Worm (Caenorhabditis elegans) whole organism, L1 larva: ENCODE results near the gene srx-4.

Source experiments
- ceh-82 ChIP-seq, 3 experiments: fragments of 150-350 bp in 1 of 3; sonication (generic microtip) in 2 of 3; optimal IDR thresholded peaks; 2 replicates each; lab custom pipeline; 2014 to 2017; ENCODE audit warnings: missing biosample characterization in 3 of 3, missing genetic modification characterization in 3 of 3
- jun-1 ChIP-seq: fragments of 150-350 bp; optimal IDR thresholded peaks from 2 replicates; lab custom pipeline; 2014; ENCODE audit warnings: missing biosample characterization, missing genetic modification reagents, missing genetic modification characterization
- lsy-2 ChIP-seq, 2 experiments: fragments of 150-350 bp; optimal IDR thresholded peaks; 2 replicates each; lab custom pipeline; 2014; ENCODE audit warnings: missing biosample characterization in 2 of 2, missing genetic modification characterization in 2 of 2
- mef-2 ChIP-seq: fragments of 150-350 bp; optimal IDR thresholded peaks from 2 replicates; lab custom pipeline; 2014; ENCODE audit warnings: missing biosample characterization, missing genetic modification characterization
- unc-62 ChIP-seq: fragments of 150-350 bp; optimal IDR thresholded peaks from 2 replicates; lab custom pipeline; 2014; ENCODE audit warnings: missing biosample characterization, missing genetic modification reagents, missing genetic modification characterization
- zip-4 ChIP-seq: fragments of 200-800 bp; sonication (Bioruptor generic); optimal IDR thresholded peaks from 2 replicates; lab custom pipeline; 2018; ENCODE audit warnings: mild to moderate bottlenecking, missing genetic modification characterization, moderate library complexity, missing compliant biosample characterization

DNA sequence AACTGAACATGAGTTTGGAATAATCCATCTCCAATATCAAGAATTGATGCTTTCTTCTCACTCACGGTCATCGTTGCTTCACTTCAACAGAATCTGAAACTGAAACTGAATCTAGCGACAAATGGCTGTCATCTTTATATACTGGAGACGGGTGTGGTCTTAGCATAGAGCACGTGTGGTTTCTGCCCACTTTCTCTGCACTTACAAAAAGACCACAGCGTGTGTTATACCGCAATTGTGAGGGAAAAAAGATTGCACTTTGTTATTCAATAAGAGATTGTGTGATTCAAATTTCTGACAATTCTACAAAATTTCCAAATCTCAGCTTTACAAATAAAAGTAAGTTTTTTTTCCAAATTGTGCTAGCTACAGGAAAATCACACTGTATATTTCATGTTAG, 46.4 kb downstream of the srx-4 start, which contains the start of gene F48G7.12:
- no peak for TF ChIP-seq lsy-2 (tag; optimal IDR thresholded peaks at IDR 0.05; lab: Kevin White, UChicago)
- no peak for TF ChIP-seq unc-62 (GFP tag; lab: Kevin White, UChicago)
- TF ChIP-seq ceh-82 (tag; optimal IDR thresholded peaks at IDR 0.05; lab: Kevin White, UChicago): no peak
- TF ChIP-seq zip-4 (GFP tag; lab: Kevin White, UChicago): no peak
- TF ChIP-seq mef-2 (tag; lab: Kevin White, UChicago): no peak
- no peak for TF ChIP-seq jun-1
